Worm (Caenorhabditis elegans) whole organism, L2 larva: ENCODE results near the gene F12D9.2.
A peak's percentile ranks its signal among the peaks of the same experiment; 100 is the strongest.

Experiments used
- F13H6.1 ChIP-seq: sonication (generic microtip); optimal IDR thresholded peaks from 2 replicates; lab custom pipeline; 2016; ENCODE audit warnings: missing genetic modification characterization, missing compliant biosample characterization
- R02D3.7 ChIP-seq: fragments of 150-350 bp; optimal IDR thresholded peaks from 2 replicates; lab custom pipeline; 2014; ENCODE audit warnings: missing biosample characterization, missing genetic modification characterization
- Y55F3AM.14 ChIP-seq: fragments of 200-800 bp; sonication (Bioruptor generic); optimal IDR thresholded peaks from 2 replicates; lab custom pipeline; 2018; ENCODE audit warnings: mild to moderate bottlenecking, missing genetic modification characterization, missing compliant biosample characterization
- ZK546.5 ChIP-seq: sonication (generic microtip); optimal IDR thresholded peaks from 2 replicates; lab custom pipeline; 2017; ENCODE audit warnings: missing biosample characterization, missing genetic modification characterization
- alr-1 ChIP-seq: fragments of 150-350 bp; optimal IDR thresholded peaks from 2 replicates; lab custom pipeline; 2014; ENCODE audit warnings: missing biosample characterization, missing genetic modification characterization
- aly-2 ChIP-seq: fragments of 150-350 bp; optimal IDR thresholded peaks from 2 replicates; lab custom pipeline; 2014; ENCODE audit warnings: missing biosample characterization, missing genetic modification characterization
- ama-1 ChIP-seq: fragments of 150-350 bp; optimal IDR thresholded peaks from 2 replicates; lab custom pipeline; 2018; ENCODE audit warnings: inconsistent platforms
- blmp-1 ChIP-seq: sonication (generic microtip); optimal IDR thresholded peaks from 2 replicates; lab custom pipeline; 2017; ENCODE audit warnings: missing genetic modification characterization, mild to moderate bottlenecking, missing compliant biosample characterization, antibody characterized with exemption, moderate library complexity; ENCODE audit not compliant: insufficient read depth
- ceh-16 ChIP-seq: fragments of 150-350 bp; optimal IDR thresholded peaks from 2 replicates; lab custom pipeline; 2014; ENCODE audit warnings: missing biosample characterization, missing genetic modification characterization
- crh-2 ChIP-seq: sonication (generic microtip); optimal IDR thresholded peaks from 2 replicates; lab custom pipeline; 2017; ENCODE audit warnings: missing biosample characterization, missing genetic modification characterization
- egl-27 ChIP-seq: sonication (generic microtip); optimal IDR thresholded peaks from 3 replicates; lab custom pipeline; 2017; ENCODE audit warnings: missing biosample characterization, missing genetic modification reagents, missing genetic modification characterization
- fos-1 ChIP-seq: fragments of 150-350 bp; optimal IDR thresholded peaks from 2 replicates; lab custom pipeline; 2014; ENCODE audit warnings: missing biosample characterization, missing genetic modification characterization
- gmeb-1 ChIP-seq: fragments of 150-350 bp; optimal IDR thresholded peaks from 2 replicates; lab custom pipeline; 2014; ENCODE audit warnings: missing biosample characterization, missing genetic modification characterization
- lin-11 ChIP-seq: fragments of 150-350 bp; sonication (generic microtip); optimal IDR thresholded peaks from 2 replicates; lab custom pipeline; 2014; ENCODE audit warnings: missing biosample characterization, missing genetic modification characterization, inconsistent platforms, mixed read lengths
- lin-13 ChIP-seq: fragments of 150-350 bp; optimal IDR thresholded peaks from 2 replicates; lab custom pipeline; 2014; ENCODE audit warnings: missing biosample characterization, missing genetic modification reagents, missing genetic modification characterization
- lsy-2 ChIP-seq, 2 experiments: fragments of 150-350 bp in 1 of 2; sonication (generic microtip) in 1 of 2; optimal IDR thresholded peaks; 2 replicates each; lab custom pipeline; 2014 to 2017; ENCODE audit warnings: missing biosample characterization in 2 of 2, missing genetic modification characterization in 2 of 2
- mab-5 ChIP-seq: fragments of 150-350 bp; optimal IDR thresholded peaks from 2 replicates; lab custom pipeline; 2014; ENCODE audit warnings: missing biosample characterization, missing genetic modification characterization
- mbf-1 ChIP-seq: sonication (generic microtip); optimal IDR thresholded peaks from 2 replicates; lab custom pipeline; 2017; ENCODE audit warnings: missing biosample characterization, missing genetic modification characterization
- mdl-1 ChIP-seq, 2 experiments: fragments of 150-350 bp in 1 of 2; sonication (generic microtip) in 1 of 2; optimal IDR thresholded peaks; 2 replicates each; lab custom pipeline; 2017; ENCODE audit warnings: missing biosample characterization in 2 of 2, missing genetic modification characterization in 2 of 2
- nhr-10 ChIP-seq: sonication (generic microtip); optimal IDR thresholded peaks from 2 replicates; lab custom pipeline; 2017; ENCODE audit warnings: missing biosample characterization, missing genetic modification characterization
- nhr-11 ChIP-seq: fragments of 150-350 bp; optimal IDR thresholded peaks from 2 replicates; lab custom pipeline; 2014; ENCODE audit warnings: missing biosample characterization, missing genetic modification characterization
- nhr-12 ChIP-seq: fragments of 150-350 bp; optimal IDR thresholded peaks from 2 replicates; lab custom pipeline; 2014; ENCODE audit warnings: missing biosample characterization, missing genetic modification characterization
- nhr-129 ChIP-seq: fragments of 150-350 bp; optimal IDR thresholded peaks from 2 replicates; lab custom pipeline; 2014; ENCODE audit warnings: missing biosample characterization, missing genetic modification characterization
- nhr-23 ChIP-seq: fragments of 150-350 bp; optimal IDR thresholded peaks from 2 replicates; lab custom pipeline; 2014; ENCODE audit warnings: missing biosample characterization, missing genetic modification reagents, missing genetic modification characterization
- nhr-237 ChIP-seq: fragments of 150-350 bp; optimal IDR thresholded peaks from 2 replicates; lab custom pipeline; 2014; ENCODE audit warnings: missing biosample characterization, missing genetic modification characterization
- nhr-6 ChIP-seq: fragments of 150-350 bp; optimal IDR thresholded peaks from 2 replicates; lab custom pipeline; 2014; ENCODE audit warnings: missing biosample characterization, missing genetic modification characterization
- nhr-77 ChIP-seq: fragments of 150-350 bp; optimal IDR thresholded peaks from 2 replicates; lab custom pipeline; 2014; ENCODE audit warnings: missing biosample characterization, missing genetic modification characterization
- peb-1 ChIP-seq: fragments of 150-350 bp; optimal IDR thresholded peaks from 2 replicates; lab custom pipeline; 2014; ENCODE audit warnings: missing biosample characterization, missing genetic modification characterization
- sem-4 ChIP-seq: fragments of 150-350 bp; optimal IDR thresholded peaks from 2 replicates; lab custom pipeline; 2014; ENCODE audit warnings: missing biosample characterization, missing genetic modification reagents, missing genetic modification characterization
- sma-3 ChIP-seq: sonication (generic microtip); optimal IDR thresholded peaks from 2 replicates; lab custom pipeline; 2016; ENCODE audit warnings: missing genetic modification reagents, missing genetic modification characterization, missing compliant biosample characterization
- sma-9 ChIP-seq, 2 experiments: fragments of 150-350 bp in 1 of 2; sonication (generic microtip) in 1 of 2; optimal IDR thresholded peaks; 2 replicates each; lab custom pipeline; 2014 to 2016; ENCODE audit warnings: missing genetic modification characterization in 2 of 2, mild to moderate bottlenecking in 1 of 2, missing biosample characterization in 1 of 2, missing compliant biosample characterization in 1 of 2, missing genetic modification reagents in 1 of 2, moderate library complexity in 1 of 2
- snpc-4 ChIP-seq: fragments of 150-350 bp; optimal IDR thresholded peaks from 2 replicates; lab custom pipeline; 2014; ENCODE audit warnings: missing biosample characterization, missing genetic modification characterization
- unc-39 ChIP-seq: fragments of 150-350 bp; optimal IDR thresholded peaks from 2 replicates; lab custom pipeline; 2014; ENCODE audit warnings: missing biosample characterization, missing genetic modification characterization
- unc-55 ChIP-seq: fragments of 150-350 bp; sonication (generic microtip); optimal IDR thresholded peaks from 3 replicates; lab custom pipeline; 2014; ENCODE audit warnings: missing biosample characterization, missing genetic modification reagents, missing genetic modification characterization
- zag-1 ChIP-seq: fragments of 150-350 bp; optimal IDR thresholded peaks from 2 replicates; lab custom pipeline; 2014; ENCODE audit warnings: missing biosample characterization, missing genetic modification characterization
- ztf-11 ChIP-seq: sonication (generic microtip); optimal IDR thresholded peaks from 2 replicates; lab custom pipeline; 2017; ENCODE audit warnings: missing biosample characterization, missing genetic modification characterization
- ztf-4 ChIP-seq: fragments of 150-350 bp; optimal IDR thresholded peaks from 2 replicates; lab custom pipeline; 2014; ENCODE audit warnings: missing biosample characterization, missing genetic modification characterization

F12D9.2 gene

ce11 chrX:8672760-8673159, 25.9 kb upstream of the F12D9.2 start, which contains the start of the genes K09E2.2 and K09E2.3:
TSS of gene K09E2.2 (plus strand) at chrX:8673060.
TSS of gene K09E2.3 (plus strand) at chrX:8673084.
- TF ChIP-seq ztf-11 (no peak), ztf-4 (tag; lab: Kevin White, UChicago) (no peak), nhr-77 (tag; lab: Kevin White, UChicago) (no peak), aly-2 (tag; lab: Kevin White, UChicago) (no peak), ceh-16 (tag; lab: Kevin White, UChicago) (no peak), nhr-129 (tag; lab: Kevin White, UChicago) (no peak), fos-1 (tag; lab: Kevin White, UChicago) (no peak)

- TF ChIP-seq gmeb-1 (tag; lab: Kevin White, UChicago) (no peak), ZK546.5 (tag; lab: Kevin White, UChicago) (no peak), nhr-77 (tag; lab: Kevin White, UChicago) (no peak), sma-3 (no peak), ztf-11 (no peak), lin-11 (tag; lab: Kevin White, UChicago) (no peak), mdl-1 (tag; optimal IDR thresholded peaks at IDR 0.05; lab: Kevin White, UChicago) (no peak), nhr-237 (no peak), snpc-4 (tag; lab: Kevin White, UChicago) (no peak), lin-13 (no peak), nhr-12 (tag; lab: Kevin White, UChicago) (no peak), crh-2 (tag; lab: Kevin White, UChicago) (no peak), aly-2 (tag; lab: Kevin White, UChicago) (no peak), unc-55 (GFP tag; lab: Kevin White, UChicago) (no peak), nhr-6 (tag; lab: Kevin White, UChicago) (no peak), nhr-23 (no peak), lsy-2 (tag; optimal IDR thresholded peaks at IDR 0.05; lab: Kevin White, UChicago) (no peak), egl-27 (tag; lab: Kevin White, UChicago) (no peak), fos-1 (tag; lab: Kevin White, UChicago) (no peak), nhr-129 (tag; lab: Kevin White, UChicago) (no peak)
These were observed 15.6 kb upstream of the F12D9.2 start for ce11 chrX:8662452-8662851.

ce11 chrX:8660909-8661308, 14.0 kb upstream of the F12D9.2 start:
- no peak for TF ChIP-seq mab-5 (tag; lab: Kevin White, UChicago)
- TF ChIP-seq ama-1 (lab: Kevin White, UChicago), result no peak
- TF ChIP-seq nhr-23, result no peak
- TF ChIP-seq, all 48 proteins: peak for 0

- TF ChIP-seq aly-2 (tag; lab: Kevin White, UChicago) (no peak), unc-39 (tag; lab: Kevin White, UChicago) (no peak), lsy-2 (tag; optimal IDR thresholded peaks at IDR 0.05; lab: Kevin White, UChicago) (no peak), gmeb-1 (tag; lab: Kevin White, UChicago) (no peak), mbf-1 (tag; lab: Kevin White, UChicago) (no peak), nhr-129 (tag; lab: Kevin White, UChicago) (no peak), ztf-11 (no peak), nhr-77 (tag; lab: Kevin White, UChicago) (no peak), crh-2 (tag; lab: Kevin White, UChicago) (no peak), F13H6.1 (tag; lab: Kevin White, UChicago) (no peak), nhr-11 (no peak), nhr-237 (no peak), ama-1 (lab: Kevin White, UChicago) (no peak), ztf-4 (tag; lab: Kevin White, UChicago) (no peak), ceh-16 (tag; lab: Kevin White, UChicago) (no peak), nhr-10 (tag; lab: Kevin White, UChicago) (no peak)
These were observed 13.4 kb upstream of the F12D9.2 start, which contains the start of gene rig-1 for ce11 chrX:8660319-8660718. TSS of gene rig-1 (plus strand) at chrX:8660619.

ce11 chrX:8659521-8659920, 12.6 kb upstream of the F12D9.2 start:
- TF ChIP-seq nhr-10 (tag; lab: Kevin White, UChicago) (no peak), lin-11 (tag; lab: Kevin White, UChicago) (no peak), ama-1 (lab: Kevin White, UChicago) (no peak), R02D3.7 (tag; lab: Kevin White, UChicago) (no peak), sem-4 (tag; lab: Kevin White, UChicago) (no peak), nhr-11 (no peak), nhr-23 (no peak), gmeb-1 (tag; lab: Kevin White, UChicago) (no peak), peb-1 (tag; lab: Kevin White, UChicago) (no peak), nhr-129 (tag; lab: Kevin White, UChicago) (peak; percentile 28), blmp-1 (peak; percentile 62), ZK546.5 (tag; lab: Kevin White, UChicago) (no peak), zag-1 (tag; lab: Kevin White, UChicago) (no peak), alr-1 (tag; lab: Kevin White, UChicago) (no peak), mdl-1 (tag; optimal IDR thresholded peaks at IDR 0.05; lab: Kevin White, UChicago) (no peak), Y55F3AM.14 (GFP tag; lab: Kevin White, UChicago) (no peak), sma-9 (GFP tag; optimal IDR thresholded peaks at IDR 0.05; lab: Kevin White, UChicago) (peak; percentile 15), sma-9 (tag; optimal IDR thresholded peaks at IDR 0.05; lab: Kevin White, UChicago) (no peak)
